Fruit fly (Drosophila melanogaster): ENCODE results near the gene hoe1.

Gene hoe1

DNA sequence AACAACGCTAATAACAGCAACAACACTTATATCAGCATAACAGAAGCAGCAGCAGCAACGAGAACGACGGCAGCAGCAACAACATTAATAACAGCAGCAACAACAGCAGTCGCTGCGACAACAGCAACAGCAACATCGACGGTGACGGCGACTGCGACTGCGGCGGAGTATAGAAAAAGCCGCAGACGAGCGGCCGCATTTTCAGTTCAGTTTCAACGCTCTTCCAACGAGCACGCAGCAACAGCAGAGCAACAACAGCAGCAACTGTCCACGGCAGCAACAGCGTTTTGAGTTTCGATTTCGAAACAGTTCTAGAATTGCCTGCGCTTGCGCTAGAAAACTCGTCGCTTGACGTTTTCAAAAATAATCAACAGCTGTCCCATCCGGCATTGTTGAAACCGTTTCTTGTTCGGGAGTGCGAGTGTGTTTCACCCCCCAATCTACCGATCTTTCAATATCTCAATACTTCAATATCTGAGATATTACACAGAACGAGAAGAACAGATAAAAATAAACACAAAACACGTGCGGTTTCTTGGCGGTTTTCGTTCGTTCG, 40.2 kb downstream of the hoe1 start, which contains the start of gene CG3036 (continued):
- no peak for TF ChIP-seq CG1529 (GFP tag; optimal IDR thresholded peaks at IDR 0.05)
- no peak for TF ChIP-seq danr (GFP tag; IDR thresholded peaks at IDR 0.05)
- peak; percentile 64 for TF ChIP-seq lab (GFP tag; optimal IDR thresholded peaks at IDR 0.05)
- TF ChIP-seq CG10543 (GFP tag; optimal IDR thresholded peaks at IDR 0.05), result peak; percentile 70
- TF ChIP-seq repo (GFP tag; optimal IDR thresholded peaks at IDR 0.05), result peak; percentile 27
- TF ChIP-seq hb (GFP tag; IDR thresholded peaks at IDR 0.05; ENCODE audit: partially characterized antibody), result no peak
- peak; percentile 34 for TF ChIP-seq shn (GFP tag; optimal IDR thresholded peaks at IDR 0.05)
- TF ChIP-seq dysf (GFP tag; IDR thresholded peaks at IDR 0.05), result no peak
- peak; percentile 91 for TF ChIP-seq ewg (GFP tag; optimal IDR thresholded peaks at IDR 0.05)
- TF ChIP-seq ranshi (GFP tag; IDR thresholded peaks at IDR 0.05), result peak; percentile 18; the same call in 1 of the 2 replicates
- no peak for TF ChIP-seq CG10321 (GFP tag; IDR thresholded peaks at IDR 0.05)
- no peak for TF ChIP-seq CG9609 (GFP tag; optimal IDR thresholded peaks at IDR 0.05)
- no peak for TF ChIP-seq CG31224 (GFP tag; IDR thresholded peaks at IDR 0.05)
- peak; percentile 10 for TF ChIP-seq Dad (GFP tag; optimal IDR thresholded peaks at IDR 0.05)
- no peak for TF ChIP-seq pita (GFP tag; optimal IDR thresholded peaks at IDR 0.05)
- no peak for TF ChIP-seq sr (GFP tag; IDR thresholded peaks at IDR 0.05)
- TF ChIP-seq Pdp1 (GFP tag; optimal IDR thresholded peaks at IDR 0.05), result peak in 1 of 2 experiments; percentile 73
- no peak for TF ChIP-seq Doc3 (GFP tag; IDR thresholded peaks at IDR 0.05; ENCODE audit: partially characterized antibody)
- peak; percentile 83 for TF ChIP-seq odd (GFP tag; optimal IDR thresholded peaks at IDR 0.05)
- TF ChIP-seq CG18476 (GFP tag; optimal IDR thresholded peaks at IDR 0.05), result no peak
- peak; percentile 37; the same call in 2 of the 3 replicates for TF ChIP-seq CG7963 (GFP tag; IDR thresholded peaks at IDR 0.05; ENCODE audit: partially characterized antibody)
- TF ChIP-seq h (optimal IDR thresholded peaks at IDR 0.05), result no peak
- no peak for TF ChIP-seq CG3065 (GFP tag; optimal IDR thresholded peaks at IDR 0.05)
- TF ChIP-seq CG12155 (GFP tag; optimal IDR thresholded peaks at IDR 0.05), result peak; percentile 76
- no peak; the same call in 2 of the 3 replicates for TF ChIP-seq croc (GFP tag; conservative IDR thresholded peaks at IDR 0.05)
- no peak for TF ChIP-seq al (GFP tag; IDR thresholded peaks at IDR 0.05)
- TF ChIP-seq Gsc (GFP tag; IDR thresholded peaks at IDR 0.05), result no peak
- peak; percentile 58 for TF ChIP-seq CG2712 (tag; optimal IDR thresholded peaks at IDR 0.05)
- no peak for TF ChIP-seq Dfd (GFP tag; optimal IDR thresholded peaks at IDR 0.05)
- peak; percentile 9 for TF ChIP-seq YL-1 (GFP tag; optimal IDR thresholded peaks at IDR 0.05)
- TF ChIP-seq CG15601 (tag; optimal IDR thresholded peaks at IDR 0.05), result peak; percentile 70
- peak; percentile 35 for TF ChIP-seq Hmr (GFP tag; optimal IDR thresholded peaks at IDR 0.05)
- TF ChIP-seq scrt (GFP tag; optimal IDR thresholded peaks at IDR 0.05), result peak; percentile 88
- TF ChIP-seq sima (GFP tag; optimal IDR thresholded peaks at IDR 0.05), result no peak
- TF ChIP-seq Fer2 (tag; optimal IDR thresholded peaks at IDR 0.05), result no peak
- no peak for TF ChIP-seq eyg (GFP tag; optimal IDR thresholded peaks at IDR 0.05)
- TF ChIP-seq CG8388 (GFP tag; optimal IDR thresholded peaks at IDR 0.05), result peak; percentile 3
- no peak for TF ChIP-seq CG6689 (GFP tag; IDR thresholded peaks at IDR 0.05)
- TF ChIP-seq CG8944 (GFP tag; optimal IDR thresholded peaks at IDR 0.05), result no peak
- TF ChIP-seq fu2 (GFP tag; optimal IDR thresholded peaks at IDR 0.05), result no peak
- no peak for TF ChIP-seq chif (GFP tag; optimal IDR thresholded peaks at IDR 0.05)
- no peak for TF ChIP-seq tap (tag; optimal IDR thresholded peaks at IDR 0.05)
- peak; percentile 50 for TF ChIP-seq pb (GFP tag; optimal IDR thresholded peaks at IDR 0.05)
- TF ChIP-seq grau (tag; optimal IDR thresholded peaks at IDR 0.05), result peak; percentile 42
- TF ChIP-seq CG3838 (GFP tag; optimal IDR thresholded peaks at IDR 0.05), result peak; percentile 23
- no peak for TF ChIP-seq Six4 (GFP tag; optimal IDR thresholded peaks at IDR 0.05)
- no peak for TF ChIP-seq Dref (GFP tag; IDR thresholded peaks at IDR 0.05)
- no peak for TF ChIP-seq tx (GFP tag; optimal IDR thresholded peaks at IDR 0.05)
- TF ChIP-seq eve (GFP tag; optimal IDR thresholded peaks at IDR 0.05), result no peak
- TF ChIP-seq gsb (GFP tag; IDR thresholded peaks at IDR 0.05), result no peak
- peak; percentile 72 for TF ChIP-seq CG42726 (GFP tag; IDR thresholded peaks at IDR 0.05; ENCODE audit: partially characterized antibody)

Data from whole organism, embryonic.